Fruit fly (Drosophila melanogaster): ENCODE measurements around the gene CG42762.

DNA sequence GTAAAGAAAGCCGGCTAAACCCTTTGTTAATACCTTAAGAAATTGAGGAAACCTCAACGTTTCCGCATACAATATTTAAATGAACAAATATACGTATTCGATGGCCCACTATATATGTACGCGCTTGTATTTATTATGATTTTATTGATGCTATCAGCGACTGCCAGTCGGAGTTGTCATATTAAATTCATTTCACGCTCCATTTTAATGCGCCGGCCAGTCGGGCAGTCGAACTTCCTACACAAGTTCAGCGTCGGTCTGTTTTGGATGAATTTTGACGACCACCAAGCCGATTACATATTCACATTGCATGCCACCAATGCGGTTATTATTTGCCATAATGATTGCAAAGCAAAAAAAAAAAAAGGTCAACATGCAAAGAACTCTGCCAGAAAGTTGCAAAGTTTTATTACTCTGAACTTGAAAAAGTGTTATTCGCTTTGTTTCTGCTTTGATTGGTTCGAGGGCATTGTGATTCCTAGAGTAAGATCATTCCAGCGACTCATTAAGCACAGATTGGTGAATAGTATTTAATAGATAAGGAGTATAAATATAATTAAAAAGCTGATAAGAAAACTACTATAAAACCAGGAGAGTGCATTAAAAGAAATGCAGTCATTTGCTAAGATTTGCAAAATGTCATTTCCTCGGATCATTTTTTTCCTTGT is 3.3 kb upstream of the CG42762 start, which contains the start of gene CG31606:
- TF ChIP-seq OdsH (GFP tag; optimal IDR thresholded peaks at IDR 0.05) (no peak), woc (GFP tag; optimal IDR thresholded peaks at IDR 0.05) (no peak), psq (GFP tag; optimal IDR thresholded peaks at IDR 0.05) (no peak), Jra (GFP tag; optimal IDR thresholded peaks at IDR 0.05) (no peak)
